Fruit fly (Drosophila melanogaster) whole organism, pupa: Measurements from ENCODE around the gene PrBP.

Experiments
- CG10348 ChIP-seq: fragments of 200-800 bp; sonication (Bioruptor generic); IDR thresholded peaks from 2 replicates; pipeline ENCODE4 v1.3.6; 2022; ENCODE audit warnings: missing biosample characterization, missing genetic modification characterization
- CG12605 ChIP-seq: fragments of 200-800 bp; sonication (Bioruptor generic); IDR thresholded peaks from 2 replicates; pipeline ENCODE4 v1.3.6; 2022; ENCODE audit warnings: missing biosample characterization, missing genetic modification characterization
- CG13204 ChIP-seq: fragments of 200-800 bp; sonication (Bioruptor generic); optimal IDR thresholded peaks from 2 replicates; lab custom pipeline; 2018; ENCODE audit warnings: missing biosample characterization, mild to moderate bottlenecking, missing genetic modification characterization, moderate library complexity
- CG14655 ChIP-seq: fragments of 200-800 bp; sonication (Bioruptor generic); optimal IDR thresholded peaks from 3 replicates; lab custom pipeline; 2017; ENCODE audit warnings: mild to moderate bottlenecking, missing biosample characterization, missing genetic modification reagents, missing genetic modification characterization
- CG15710 ChIP-seq: fragments of 200-800 bp; sonication (Bioruptor generic); optimal IDR thresholded peaks from 2 replicates; lab custom pipeline; 2018; ENCODE audit warnings: missing biosample characterization, mild to moderate bottlenecking, missing genetic modification characterization, moderate library complexity
- CG17806 ChIP-seq: fragments of 200-800 bp; sonication (Bioruptor generic); optimal IDR thresholded peaks from 2 replicates; lab custom pipeline; 2018; ENCODE audit warnings: missing biosample characterization, mild to moderate bottlenecking, missing genetic modification characterization, moderate library complexity
- CG32121 ChIP-seq: fragments of 200-800 bp; sonication (Bioruptor generic); IDR thresholded peaks from 2 replicates; pipeline ENCODE4 v1.3.6; 2022; ENCODE audit warnings: missing biosample characterization, missing genetic modification characterization
- CG34367 ChIP-seq: fragments of 200-800 bp; sonication (Bioruptor generic); optimal IDR thresholded peaks from 2 replicates; lab custom pipeline; 2018; ENCODE audit warnings: missing biosample characterization, mild to moderate bottlenecking, missing genetic modification characterization
- CG4496 ChIP-seq: fragments of 200-800 bp; sonication (Bioruptor generic); IDR thresholded peaks from 3 replicates; pipeline ENCODE4 v1.3.6; 2022; ENCODE audit warnings: missing biosample characterization, missing genetic modification characterization
- CG8159 ChIP-seq: fragments of 200-800 bp; sonication (Bioruptor generic); optimal IDR thresholded peaks from 3 replicates; lab custom pipeline; 2018; ENCODE audit warnings: missing biosample characterization, mild to moderate bottlenecking, missing genetic modification characterization, moderate library complexity
- CG8301 ChIP-seq: fragments of 200-800 bp; sonication (Bioruptor generic); optimal IDR thresholded peaks from 2 replicates; lab custom pipeline; 2018; ENCODE audit warnings: missing biosample characterization, mild to moderate bottlenecking, missing genetic modification characterization
- CG9948 ChIP-seq: fragments of 200-800 bp; sonication (Bioruptor generic); optimal IDR thresholded peaks from 2 replicates; lab custom pipeline; 2018; ENCODE audit warnings: missing biosample characterization, mild to moderate bottlenecking, missing genetic modification characterization, moderate library complexity
- D1 ChIP-seq: fragments of 200-800 bp; sonication (Bioruptor generic); optimal IDR thresholded peaks from 2 replicates; lab custom pipeline; 2018; ENCODE audit warnings: missing biosample characterization, mild to moderate bottlenecking, missing genetic modification characterization, moderate library complexity
- EcR ChIP-seq: fragments of 200-800 bp; sonication (Bioruptor generic); optimal IDR thresholded peaks from 3 replicates; lab custom pipeline; 2019; ENCODE audit warnings: missing biosample characterization, missing genetic modification characterization, mild to moderate bottlenecking, moderate library complexity, missing genetic modification reagents
- Ets98B ChIP-seq: fragments of 200-800 bp; sonication (Bioruptor generic); IDR thresholded peaks from 2 replicates; pipeline ENCODE4 v1.3.6; 2022; ENCODE audit warnings: missing biosample characterization, missing genetic modification characterization
- Pif1A ChIP-seq: fragments of 200-800 bp; sonication (Bioruptor generic); optimal IDR thresholded peaks from 3 replicates; lab custom pipeline; 2016; ENCODE audit warnings: missing biosample characterization, missing genetic modification characterization
- Pif1B ChIP-seq: fragments of 200-800 bp; sonication (Bioruptor generic); optimal IDR thresholded peaks from 3 replicates; lab custom pipeline; 2016; ENCODE audit warnings: missing biosample characterization, missing genetic modification characterization
- Snoo ChIP-seq: fragments of 200-800 bp; sonication (Bioruptor generic); optimal IDR thresholded peaks from 3 replicates; lab custom pipeline; 2017; ENCODE audit warnings: missing biosample characterization, mild to moderate bottlenecking, missing genetic modification characterization, inconsistent platforms
- fd96Ca ChIP-seq: fragments of 200-800 bp; sonication (Bioruptor generic); IDR thresholded peaks from 3 replicates; pipeline ENCODE4 v1.3.6; 2022; ENCODE audit warnings: missing biosample characterization, missing genetic modification characterization
- gl ChIP-seq: fragments of 200-800 bp; sonication (Bioruptor generic); optimal IDR thresholded peaks from 2 replicates; lab custom pipeline; 2018; ENCODE audit warnings: missing biosample characterization, mild to moderate bottlenecking, missing genetic modification characterization
- rn ChIP-seq: fragments of 200-800 bp; sonication (Bioruptor generic); IDR thresholded peaks from 2 replicates; pipeline ENCODE4 v1.3.6; 2022; ENCODE audit warnings: missing biosample characterization, missing genetic modification characterization

The PrBP gene

DNA sequence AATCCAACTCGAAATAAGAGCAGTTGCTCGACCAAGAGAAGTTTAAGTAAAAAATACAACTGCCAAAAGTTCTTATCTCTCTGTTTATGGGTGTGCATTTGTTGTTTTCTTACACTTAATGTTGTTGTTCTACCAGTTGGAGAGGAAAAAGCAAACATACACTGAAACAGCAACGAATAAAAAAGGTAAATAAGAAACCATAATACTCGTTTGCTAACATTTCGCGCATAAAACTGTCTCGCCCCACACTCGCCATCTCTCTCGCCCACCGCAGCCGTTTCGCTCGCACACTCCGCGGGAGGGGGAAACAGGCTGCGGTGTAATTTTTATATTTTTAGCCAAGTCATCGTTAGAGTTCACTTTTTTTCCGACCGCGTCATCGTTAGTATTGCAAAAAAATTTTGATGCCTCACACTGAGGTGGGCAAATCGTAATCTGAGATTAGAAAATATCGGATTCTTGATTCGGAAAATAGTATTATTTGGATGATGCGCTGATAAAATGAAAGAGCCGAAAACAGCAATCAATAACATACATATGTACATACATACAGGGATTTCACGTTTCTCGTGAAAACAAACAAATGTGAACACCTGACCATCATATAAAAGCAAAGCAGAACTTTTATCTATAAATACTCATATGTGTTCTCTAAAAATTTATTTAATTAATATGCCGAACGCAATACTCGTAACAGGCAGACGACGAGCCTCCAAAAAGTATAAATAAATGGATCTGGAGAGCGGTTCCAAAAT, 6.8 kb upstream of the PrBP start:
- TF ChIP-seq Snoo (tag; lab: Kevin White, UChicago) (peak; percentile 35), Ets98B (peak; percentile 55; the same call in 1 of the 2 replicates), CG10348 (no peak), CG13204 (GFP tag; lab: Kevin White, UChicago) (no peak), fd96Ca (GFP tag; lab: Robert Waterston, UW) (0 out of 3 replicates have a peak, but pooled peaks have one; percentile 26), CG4496 (GFP tag; lab: Robert Waterston, UW) (peak; percentile 48; the same call in 2 of the 3 replicates)

DNA sequence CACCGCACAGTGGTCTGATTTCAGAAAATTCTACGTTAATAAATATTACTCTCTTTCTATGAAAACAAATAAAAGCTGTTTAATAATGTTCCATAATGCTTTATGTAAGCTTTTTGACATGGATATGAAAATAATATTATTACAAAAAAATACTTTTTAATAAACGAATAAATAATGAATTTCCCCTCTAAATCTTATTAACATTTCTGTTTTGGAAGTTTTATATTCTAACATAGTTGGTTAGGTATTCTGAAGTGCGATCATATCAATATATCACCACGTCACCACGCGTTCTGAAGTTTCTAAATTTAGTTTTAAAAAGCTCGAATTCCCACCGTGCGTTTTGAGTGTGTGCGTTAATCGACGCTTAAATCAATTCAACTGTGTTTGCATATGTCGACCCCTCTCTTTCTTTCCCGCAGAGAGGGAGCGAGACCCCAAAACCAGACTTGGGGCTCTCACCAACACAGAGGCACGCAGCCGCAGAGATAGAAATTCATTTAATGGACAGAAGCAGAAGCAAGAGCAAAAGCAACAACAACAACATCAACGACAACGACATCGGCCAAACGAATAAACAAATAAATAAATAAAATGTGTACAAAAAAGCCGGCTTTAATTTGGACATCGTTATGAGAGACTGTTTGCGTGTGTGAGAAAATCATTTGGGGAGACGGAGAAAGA, 5.7 kb upstream of the PrBP start:
- TF ChIP-seq CG4496 (GFP tag; lab: Robert Waterston, UW), result peak; percentile 46; the same call in 1 of the 3 replicates
- TF ChIP-seq rn, result no peak
- peak; percentile 92 for TF ChIP-seq Snoo (tag; lab: Kevin White, UChicago)
- TF ChIP-seq Ets98B, result peak; percentile 27; the same call in 1 of the 2 replicates
- TF ChIP-seq CG15710 (tag; lab: Kevin White, UChicago), result peak; percentile 92
- peak; percentile 83 for TF ChIP-seq Pif1A
- no peak for TF ChIP-seq gl
- peak; percentile 95 for TF ChIP-seq CG8159 (tag; lab: Kevin White, UChicago)
- TF ChIP-seq Pif1B, result peak; percentile 94
- TF ChIP-seq CG10348, result peak; percentile 57; the same call in 1 of the 2 replicates
- TF ChIP-seq CG17806 (tag; lab: Kevin White, UChicago), result peak; percentile 83
- peak; percentile 77 for TF ChIP-seq CG13204 (GFP tag; lab: Kevin White, UChicago)
- TF ChIP-seq CG34367, result peak; percentile 86
- peak; percentile 81 for TF ChIP-seq D1 (tag; lab: Kevin White, UChicago)
- TF ChIP-seq fd96Ca (GFP tag; lab: Robert Waterston, UW), result peak; percentile 75; the same call in 2 of the 3 replicates
- no peak; the same call in 1 of the 2 replicates for TF ChIP-seq CG12605 (GFP tag; lab: Robert Waterston, UW)
- TF ChIP-seq EcR, result no peak
- TF ChIP-seq CG8301, result peak; percentile 87
- TF ChIP-seq CG9948, result peak; percentile 89
- TF ChIP-seq CG32121 (GFP tag; lab: Robert Waterston, UW), result peak; percentile 61
- peak; percentile 93 for TF ChIP-seq CG14655 (GFP tag; lab: Kevin White, UChicago)
- TF ChIP-seq, all 21 proteins: peak for 17

DNA sequence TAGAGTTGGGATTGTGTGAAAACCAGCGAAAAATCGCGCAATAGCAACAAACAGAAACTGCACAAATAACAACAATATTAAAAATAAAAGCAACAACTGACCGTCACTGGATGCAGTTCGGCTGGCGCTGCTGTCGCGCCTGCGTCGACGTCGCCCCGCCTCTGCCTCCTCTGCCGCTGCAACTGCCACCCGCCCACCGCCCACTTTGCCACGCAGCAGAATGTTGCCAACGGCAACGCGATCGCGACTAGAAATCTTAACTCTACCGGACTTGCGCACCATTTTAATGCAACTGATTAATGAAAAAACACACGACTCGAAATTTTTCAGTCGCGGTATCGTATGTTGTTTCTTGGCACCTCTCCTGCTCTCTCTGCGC, 5.1 kb upstream of the PrBP start:
- TF ChIP-seq CG32121 (GFP tag; lab: Robert Waterston, UW) (no peak), D1 (tag; lab: Kevin White, UChicago) (no peak), EcR (no peak), CG12605 (GFP tag; lab: Robert Waterston, UW) (no peak), CG4496 (GFP tag; lab: Robert Waterston, UW) (no peak), Pif1B (no peak), CG8159 (tag; lab: Kevin White, UChicago) (no peak)

DNA sequence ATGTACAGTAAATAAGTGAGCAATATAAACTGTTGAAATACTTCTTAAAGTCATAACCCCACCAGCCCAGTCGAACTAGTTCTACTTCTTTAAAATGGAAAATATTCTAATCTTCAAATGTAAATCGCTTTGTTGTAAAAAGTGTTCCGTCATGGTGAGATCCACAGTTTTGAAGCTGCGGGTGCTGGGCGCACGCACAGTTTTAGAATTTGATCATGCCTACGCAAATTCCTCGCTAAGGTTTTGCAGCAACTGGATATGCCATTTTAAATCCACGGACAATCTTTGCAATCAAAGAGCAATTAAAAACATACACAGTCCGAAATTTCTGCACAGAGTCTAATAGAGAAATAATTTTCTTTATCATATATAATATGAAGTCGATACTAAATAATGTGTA, 4.6 kb upstream of the PrBP start:
- no peak for TF ChIP-seq fd96Ca (GFP tag; lab: Robert Waterston, UW)
- TF ChIP-seq Pif1B, result no peak
- no peak for TF ChIP-seq CG34367
- TF ChIP-seq EcR, result no peak
- TF ChIP-seq CG9948, result no peak
- TF ChIP-seq CG12605 (GFP tag; lab: Robert Waterston, UW), result no peak
- no peak for TF ChIP-seq CG8159 (tag; lab: Kevin White, UChicago)
- no peak for TF ChIP-seq CG13204 (GFP tag; lab: Kevin White, UChicago)
- no peak for TF ChIP-seq CG8301

DNA sequence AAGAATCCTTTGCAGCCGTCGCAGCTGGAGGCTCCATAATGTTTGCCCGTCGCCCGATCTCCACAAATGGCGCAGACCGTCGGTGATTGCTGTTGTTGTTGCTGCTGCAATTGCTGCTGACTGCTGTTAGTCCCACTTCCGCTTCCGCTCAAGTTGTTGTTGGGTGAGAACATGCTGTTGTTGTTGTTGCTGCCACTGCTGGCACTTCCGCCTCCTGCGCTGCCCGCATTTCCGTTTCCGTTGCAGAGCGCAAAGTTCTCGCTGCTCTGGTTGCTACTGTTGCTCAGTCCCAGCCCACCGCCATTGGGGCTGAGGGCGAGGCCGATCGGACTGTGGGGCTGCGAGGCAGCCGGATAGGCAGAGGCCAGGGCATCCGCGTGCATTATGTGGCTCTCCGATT, 4.1 kb upstream of the PrBP start:
- TF ChIP-seq fd96Ca (GFP tag; lab: Robert Waterston, UW) (no peak), rn (no peak), Pif1B (no peak)
- TF ChIP-seq, all 21 proteins: peak for 0

DNA sequence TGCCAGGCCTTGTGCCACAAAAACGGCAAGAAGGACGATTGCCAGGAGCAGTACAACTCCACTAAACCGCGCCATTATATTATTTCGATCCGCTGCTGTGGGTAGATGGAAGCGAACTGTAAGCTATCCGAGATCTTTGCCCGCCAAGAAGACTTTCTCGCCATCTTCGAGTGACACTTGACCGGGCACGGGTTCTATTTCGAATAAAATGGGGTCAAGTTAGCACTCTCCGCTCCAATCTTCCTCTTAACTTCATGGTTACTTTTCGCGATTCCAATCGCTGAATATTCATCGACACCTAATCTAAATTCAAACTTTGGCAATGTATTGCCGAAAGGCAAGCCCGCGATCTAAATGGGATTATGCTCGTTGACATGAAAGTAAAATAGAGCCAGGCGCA, 1.5 kb downstream of the PrBP start, which contains the start of gene CG9289:
CG9289 (minus strand) TSS at position 101 of the 400 bp plus-strand sequence.
- TF ChIP-seq rn, result no peak
